Worm (Caenorhabditis elegans): ENCODE data around the gene srxa-8.

srxa-8 gene

ce11 chrX:13315093-13315492 is 6.4 kb upstream of the srxa-8 start (continued):
- TF ChIP-seq efl-1 (optimal IDR thresholded peaks at IDR 0.05): no peak
- TF ChIP-seq efl-1 (GFP tag; optimal IDR thresholded peaks at IDR 0.05 in 1 of 2): no peak
- no peak for TF ChIP-seq unc-86 (tag; optimal IDR thresholded peaks at IDR 0.05)
- no peak for TF ChIP-seq skn-1 (tag; optimal IDR thresholded peaks at IDR 0.05)
- no peak for TF ChIP-seq pax-3 (tag; optimal IDR thresholded peaks at IDR 0.05)
- peak; percentile 89 for TF ChIP-seq nhr-85 (tag)

ce11 chrX:13311641-13312423 is 3.2 kb upstream of the srxa-8 start, which contains the start of gene F46G10.1:
F46G10.1 (minus strand) TSS chrX:13311755.
- no peak for TF ChIP-seq tlp-1 (tag; optimal IDR thresholded peaks at IDR 0.05)
- no peak for TF ChIP-seq ceh-88 (GFP tag; IDR thresholded peaks at IDR 0.05)
- TF ChIP-seq ces-1 (GFP tag; optimal IDR thresholded peaks at IDR 0.05): no peak
- no peak for TF ChIP-seq lin-14 (GFP tag; optimal IDR thresholded peaks at IDR 0.05)
- no peak for TF ChIP-seq ztf-4 (tag; optimal IDR thresholded peaks at IDR 0.05)
- TF ChIP-seq nhr-47 (tag; optimal IDR thresholded peaks at IDR 0.05): no peak
- no peak for TF ChIP-seq efl-1 (optimal IDR thresholded peaks at IDR 0.05)
- TF ChIP-seq efl-1 (GFP tag; optimal IDR thresholded peaks at IDR 0.05 in 1 of 2): peak in 1 of 2 experiments; percentile 90
- TF ChIP-seq pqm-1 (tag; optimal IDR thresholded peaks at IDR 0.05): no peak
- no peak for TF ChIP-seq lir-3 (tag; optimal IDR thresholded peaks at IDR 0.05; ENCODE audit: poor library complexity)
- TF ChIP-seq lin-15B (tag; optimal IDR thresholded peaks at IDR 0.05): no peak
- no peak for TF ChIP-seq fkh-10 (GFP tag; optimal IDR thresholded peaks at IDR 0.05)
- TF ChIP-seq lin-35 (GFP tag; optimal IDR thresholded peaks at IDR 0.05): peak in 1 of 2 experiments; percentile 22
- no peak for TF ChIP-seq ztf-11 (tag; optimal IDR thresholded peaks at IDR 0.05)
- no peak for TF ChIP-seq ceh-90 (tag; optimal IDR thresholded peaks at IDR 0.05)
- no peak for TF ChIP-seq mab-9 (GFP tag; IDR thresholded peaks at IDR 0.05)
- TF ChIP-seq efl-3 (GFP tag; optimal IDR thresholded peaks at IDR 0.05): no peak
- no peak for TF ChIP-seq sup-37 (GFP tag; optimal IDR thresholded peaks at IDR 0.05)
- no peak for TF ChIP-seq ets-5 (GFP tag; IDR thresholded peaks at IDR 0.05)
- TF ChIP-seq unc-30 (tag; optimal IDR thresholded peaks at IDR 0.05): no peak
- no peak for TF ChIP-seq nhr-84 (tag; optimal IDR thresholded peaks at IDR 0.05)
- TF ChIP-seq nhr-19 (GFP tag; conservative IDR thresholded peaks at IDR 0.05): no peak
- TF ChIP-seq xbp-1 (tag; optimal IDR thresholded peaks at IDR 0.05): no peak
- TF ChIP-seq mep-1 (tag; optimal IDR thresholded peaks at IDR 0.05): no peak
- TF ChIP-seq sox-4 (tag; optimal IDR thresholded peaks at IDR 0.05): no peak
- no peak for TF ChIP-seq hlh-4 (tag; optimal IDR thresholded peaks at IDR 0.05)
- TF ChIP-seq elt-2 (tag; optimal IDR thresholded peaks at IDR 0.05): peak; percentile 55

ce11 chrX:13310763-13311162 is 2.1 kb upstream of the srxa-8 start:
- TF ChIP-seq lin-14 (GFP tag; optimal IDR thresholded peaks at IDR 0.05) (peak; percentile 22), ztf-11 (tag; optimal IDR thresholded peaks at IDR 0.05) (no peak), snu-23 (GFP tag; optimal IDR thresholded peaks at IDR 0.05) (no peak), pqm-1 (tag; optimal IDR thresholded peaks at IDR 0.05) (peak; percentile 76), fkh-8 (tag; optimal IDR thresholded peaks at IDR 0.05) (no peak), elt-2 (tag; optimal IDR thresholded peaks at IDR 0.05) (peak; percentile 88), jun-1 (tag; optimal IDR thresholded peaks at IDR 0.05) (peak; percentile 12), mdl-1 (tag; optimal IDR thresholded peaks at IDR 0.05) (peak in 1 of 2 experiments; percentile 30), nhr-90 (tag; optimal IDR thresholded peaks at IDR 0.05; ENCODE audit: poor library complexity) (peak; percentile 13), lsy-2 (tag; optimal IDR thresholded peaks at IDR 0.05) (no peak), pag-3 (tag; optimal IDR thresholded peaks at IDR 0.05; ENCODE audit: borderline replicate concordance, insufficient read depth) (no peak), lin-35 (GFP tag; optimal IDR thresholded peaks at IDR 0.05) (peak in 1 of 2 experiments; percentile 60), nhr-20 (tag; optimal IDR thresholded peaks at IDR 0.05) (peak; percentile 19), skn-1 (tag; optimal IDR thresholded peaks at IDR 0.05) (no peak)
